Fruit fly (Drosophila melanogaster): ENCODE measurements around the gene CstF50.

DNA sequence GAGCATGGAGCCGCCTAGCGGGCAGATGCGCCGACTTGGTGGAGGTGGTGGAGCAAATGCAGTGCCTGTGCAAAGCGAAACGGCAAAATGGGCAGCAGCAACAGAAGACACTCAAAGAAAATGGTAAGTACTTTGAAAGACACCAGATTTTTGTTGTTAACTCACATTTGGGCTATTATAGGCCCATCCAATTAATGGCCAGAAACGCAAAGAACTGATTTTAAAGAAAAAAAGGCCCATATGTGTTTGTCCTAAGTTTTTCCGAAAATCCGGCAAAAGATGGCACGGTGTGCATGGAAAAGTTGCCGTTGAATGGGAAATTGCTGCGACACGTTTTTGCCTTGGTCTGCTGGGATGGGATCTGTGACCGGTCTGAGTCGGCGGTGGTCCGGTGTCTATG lies 31.4 kb upstream of the CstF50 start:
- TF ChIP-seq achi (GFP tag; optimal IDR thresholded peaks at IDR 0.05) (peak; percentile 81), CG1621 (tag; optimal IDR thresholded peaks at IDR 0.05) (no peak), dsx (GFP tag; optimal IDR thresholded peaks at IDR 0.05; ENCODE audit: poor library complexity, severe bottlenecking) (no peak), net (GFP tag; optimal IDR thresholded peaks at IDR 0.05) (peak; percentile 52), CG7368 (GFP tag; optimal IDR thresholded peaks at IDR 0.05) (peak; percentile 47), Lpt (GFP tag; optimal IDR thresholded peaks at IDR 0.05) (peak; percentile 84), CG10669 (GFP tag; optimal IDR thresholded peaks at IDR 0.05) (peak; percentile 24), CG10631 (GFP tag; optimal IDR thresholded peaks at IDR 0.05) (peak; percentile 68), OdsH (GFP tag; optimal IDR thresholded peaks at IDR 0.05) (peak; percentile 53), Sox102F (GFP tag; optimal IDR thresholded peaks at IDR 0.05) (no peak), CG6854 (GFP tag; optimal IDR thresholded peaks at IDR 0.05) (no peak)

Data from whole organism, prepupa.